Worm (Caenorhabditis elegans) whole organism, L3 larva: ENCODE measurements around the gene Y111B2A.2.

Experiments
- ceh-16 ChIP-seq: sonication (generic microtip); optimal IDR thresholded peaks from 2 replicates; lab custom pipeline; 2017; ENCODE audit warnings: missing biosample characterization, missing genetic modification characterization
- ceh-82 ChIP-seq: fragments of 150-350 bp; optimal IDR thresholded peaks from 2 replicates; lab custom pipeline; 2014; ENCODE audit warnings: missing biosample characterization, missing genetic modification characterization
- ceh-9 ChIP-seq: sonication (generic microtip); optimal IDR thresholded peaks from 2 replicates; lab custom pipeline; 2018; ENCODE audit warnings: missing biosample characterization, missing genetic modification characterization
- jun-1 ChIP-seq: fragments of 150-350 bp; optimal IDR thresholded peaks from 2 replicates; lab custom pipeline; 2014; ENCODE audit warnings: missing biosample characterization, missing genetic modification reagents, missing genetic modification characterization
- nhr-11 ChIP-seq: fragments of 150-350 bp; optimal IDR thresholded peaks from 2 replicates; lab custom pipeline; 2014; ENCODE audit warnings: missing biosample characterization, missing genetic modification characterization
- nhr-23 ChIP-seq: fragments of 150-350 bp; optimal IDR thresholded peaks from 2 replicates; lab custom pipeline; 2014; ENCODE audit warnings: missing biosample characterization, missing genetic modification reagents, missing genetic modification characterization
- nhr-25 ChIP-seq: sonication (generic microtip); optimal IDR thresholded peaks from 2 replicates; lab custom pipeline; 2017; ENCODE audit warnings: missing biosample characterization, missing genetic modification characterization
- nhr-67 ChIP-seq: fragments of 150-350 bp; optimal IDR thresholded peaks from 2 replicates; lab custom pipeline; 2014; ENCODE audit warnings: missing biosample characterization, missing genetic modification characterization
- nhr-77 ChIP-seq: fragments of 150-350 bp; optimal IDR thresholded peaks from 2 replicates; lab custom pipeline; 2014; ENCODE audit warnings: missing biosample characterization, missing genetic modification characterization
- pqm-1 ChIP-seq: fragments of 150-350 bp; optimal IDR thresholded peaks from 2 replicates; lab custom pipeline; 2017; ENCODE audit warnings: missing biosample characterization, missing genetic modification characterization, inconsistent platforms
- skn-1 ChIP-seq: fragments of 150-350 bp; optimal IDR thresholded peaks from 2 replicates; lab custom pipeline; 2014; ENCODE audit warnings: missing biosample characterization, missing genetic modification characterization
- snpc-4 ChIP-seq: fragments of 150-350 bp; optimal IDR thresholded peaks from 2 replicates; lab custom pipeline; 2014; ENCODE audit warnings: missing biosample characterization, missing genetic modification characterization
- unc-62 ChIP-seq: fragments of 150-350 bp; sonication (generic microtip); optimal IDR thresholded peaks from 4 replicates; lab custom pipeline; 2014; ENCODE audit warnings: missing biosample characterization, missing genetic modification reagents, missing genetic modification characterization

- TF ChIP-seq nhr-67 (no peak), skn-1 (tag; lab: Kevin White, UChicago) (no peak), nhr-11 (no peak), ceh-9 (no peak), nhr-25 (tag; lab: Kevin White, UChicago) (no peak), ceh-16 (tag; lab: Kevin White, UChicago) (no peak), ceh-82 (no peak), unc-62 (no peak), snpc-4 (tag; lab: Kevin White, UChicago) (no peak), nhr-23 (tag; lab: Kevin White, UChicago) (no peak), pqm-1 (tag; lab: Kevin White, UChicago) (no peak), jun-1 (tag; lab: Kevin White, UChicago) (no peak), nhr-77 (tag; lab: Kevin White, UChicago) (no peak)
These were observed 23.4 kb upstream of the Y111B2A.2 start, which contains the start of gene cccp-1 for ce11 chrIII:12472497-12472896.
